Fruit fly (Drosophila melanogaster): ENCODE results near the gene hid.
A peak's percentile ranks its signal among the peaks of the same experiment; 100 is the strongest.

The hid gene

DNA sequence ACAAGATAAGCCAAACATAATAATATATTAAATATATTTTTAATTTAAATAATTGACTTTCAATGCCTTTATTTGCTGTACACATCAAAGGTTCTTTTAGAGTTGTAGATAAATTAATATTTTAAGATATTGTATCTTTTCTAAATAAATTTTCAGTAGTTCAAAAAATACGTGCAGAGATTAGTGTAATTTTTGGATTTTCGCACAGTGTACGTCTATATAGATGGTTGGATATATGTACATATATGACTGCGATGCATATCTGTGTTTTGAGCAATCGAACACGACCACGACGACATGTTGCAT lies 41.9 kb upstream of the hid start (continued):
- TF ChIP-seq hb (GFP tag; IDR thresholded peaks at IDR 0.05; ENCODE audit: partially characterized antibody): no peak
- TF ChIP-seq CG5180 (GFP tag; optimal IDR thresholded peaks at IDR 0.05): peak; percentile 17
- no peak for TF ChIP-seq Max (GFP tag; optimal IDR thresholded peaks at IDR 0.05)
- TF ChIP-seq CG18011 (GFP tag; optimal IDR thresholded peaks at IDR 0.05): no peak
- peak; percentile 12 for TF ChIP-seq unpg (GFP tag; optimal IDR thresholded peaks at IDR 0.05)
- TF ChIP-seq lmd (GFP tag; IDR thresholded peaks at IDR 0.05): no peak
- no peak for TF ChIP-seq CG8765 (GFP tag; IDR thresholded peaks at IDR 0.05)
- TF ChIP-seq CG15696 (tag; optimal IDR thresholded peaks at IDR 0.05): peak; percentile 6
- TF ChIP-seq prd (optimal IDR thresholded peaks at IDR 0.05): no peak
- no peak for TF ChIP-seq prd (GFP tag; IDR thresholded peaks at IDR 0.05)
- no peak for TF ChIP-seq CG4707 (GFP tag; optimal IDR thresholded peaks at IDR 0.05)
- TF ChIP-seq CG4424 (GFP tag; optimal IDR thresholded peaks at IDR 0.05): peak; percentile 2
- no peak for TF ChIP-seq CG2120 (GFP tag; optimal IDR thresholded peaks at IDR 0.05)
- TF ChIP-seq ewg (GFP tag; optimal IDR thresholded peaks at IDR 0.05): no peak
- TF ChIP-seq CG6683 (GFP tag; optimal IDR thresholded peaks at IDR 0.05): no peak
- TF ChIP-seq Deaf1 (tag; optimal IDR thresholded peaks at IDR 0.05): no peak
- TF ChIP-seq CG13624 (GFP tag; optimal IDR thresholded peaks at IDR 0.05): no peak
- TF ChIP-seq CG12236 (GFP tag; optimal IDR thresholded peaks at IDR 0.05): no peak
- no peak for TF ChIP-seq wor (GFP tag; IDR thresholded peaks at IDR 0.05)
- TF ChIP-seq CG3838 (GFP tag; optimal IDR thresholded peaks at IDR 0.05): no peak
- TF ChIP-seq D (optimal IDR thresholded peaks at IDR 0.05): no peak
- peak; percentile 26 for TF ChIP-seq D (GFP tag; optimal IDR thresholded peaks at IDR 0.05)
- no peak for TF ChIP-seq gro (GFP tag; optimal IDR thresholded peaks at IDR 0.05)
- no peak for TF ChIP-seq ftz-f1 (GFP tag; optimal IDR thresholded peaks at IDR 0.05)
- TF ChIP-seq bsh (GFP tag; optimal IDR thresholded peaks at IDR 0.05): peak in 1 of 2 experiments; percentile 78
- no peak for TF ChIP-seq CG15073 (GFP tag; optimal IDR thresholded peaks at IDR 0.05)
- TF ChIP-seq tio (GFP tag; optimal IDR thresholded peaks at IDR 0.05): peak; percentile 12
- TF ChIP-seq sd (tag; optimal IDR thresholded peaks at IDR 0.05): no peak

DNA sequence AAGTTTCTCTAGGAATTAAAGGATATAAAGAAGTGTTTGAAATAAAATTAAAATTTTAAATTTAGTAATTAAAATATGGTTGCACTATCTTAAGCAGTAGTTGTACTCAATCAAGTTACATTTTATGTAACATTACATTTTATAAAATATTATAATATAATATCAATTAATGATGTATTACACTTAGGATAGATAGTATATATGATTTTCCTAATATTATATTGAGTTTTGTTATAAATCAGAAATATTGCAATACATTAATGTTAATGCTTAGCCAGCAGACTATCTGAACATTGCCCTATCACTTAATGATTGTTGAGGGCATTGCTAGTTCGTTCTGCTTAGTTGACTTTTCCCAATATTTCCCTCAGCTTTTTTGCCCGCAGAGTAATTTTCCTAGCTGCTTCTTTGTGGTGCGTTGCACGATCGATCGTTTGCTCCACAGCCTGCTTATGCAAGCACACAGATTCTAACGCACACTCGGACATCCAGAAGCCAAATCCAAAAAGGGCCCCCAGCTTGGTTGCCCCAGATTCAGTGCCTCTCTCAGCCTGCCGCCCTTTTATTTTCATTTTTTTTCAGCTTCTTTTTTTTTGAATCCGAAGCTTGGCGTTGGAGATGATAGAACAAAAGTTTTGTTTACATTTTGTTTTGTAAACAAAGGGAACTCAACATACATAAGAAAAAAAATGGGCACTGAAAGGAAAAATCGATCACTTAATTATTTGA lies 41.4 kb upstream of the hid start:
- no peak for TF ChIP-seq dati (GFP tag; IDR thresholded peaks at IDR 0.05)
- TF ChIP-seq Sox102F (GFP tag; optimal IDR thresholded peaks at IDR 0.05): peak; percentile 25
- no peak for TF ChIP-seq Camta (GFP tag; optimal IDR thresholded peaks at IDR 0.05)
- TF ChIP-seq CG2116 (GFP tag; optimal IDR thresholded peaks at IDR 0.05): no peak
- TF ChIP-seq Ravus (GFP tag; IDR thresholded peaks at IDR 0.05): no peak
- TF ChIP-seq nmo (GFP tag; optimal IDR thresholded peaks at IDR 0.05): peak; percentile 53
- TF ChIP-seq CG2129 (GFP tag; IDR thresholded peaks at IDR 0.05; ENCODE audit: partially characterized antibody): no peak
- TF ChIP-seq mld (GFP tag; IDR thresholded peaks at IDR 0.05; ENCODE audit: partially characterized antibody): no peak
- 0 out of 2 replicates have a peak, but pooled peaks have one; percentile 12 for TF ChIP-seq slbo (GFP tag; IDR thresholded peaks at IDR 0.05)
- peak; percentile 38; the same call in 2 of the 3 replicates for TF ChIP-seq zfh1 (GFP tag; IDR thresholded peaks at IDR 0.05)
- no peak for TF ChIP-seq ab (GFP tag; optimal IDR thresholded peaks at IDR 0.05)
- no peak for TF ChIP-seq Dll (GFP tag; IDR thresholded peaks at IDR 0.05; ENCODE audit: partially characterized antibody)
- peak; percentile 28 for TF ChIP-seq Ssrp (tag; optimal IDR thresholded peaks at IDR 0.05)
- TF ChIP-seq schlank (tag; optimal IDR thresholded peaks at IDR 0.05): no peak
- TF ChIP-seq ems (GFP tag; optimal IDR thresholded peaks at IDR 0.05): no peak
- peak; percentile 26 for TF ChIP-seq phol (tag; optimal IDR thresholded peaks at IDR 0.05)
- TF ChIP-seq Atf3 (GFP tag; optimal IDR thresholded peaks at IDR 0.05): no peak
- TF ChIP-seq gem (tag; optimal IDR thresholded peaks at IDR 0.05): peak; percentile 36
- no peak for TF ChIP-seq CG10366 (GFP tag; IDR thresholded peaks at IDR 0.05)
- TF ChIP-seq Oli (tag; optimal IDR thresholded peaks at IDR 0.05): peak; percentile 15
- TF ChIP-seq CTCF (GFP tag; optimal IDR thresholded peaks at IDR 0.05): no peak
- no peak for TF ChIP-seq fd64A (GFP tag; optimal IDR thresholded peaks at IDR 0.05)
- TF ChIP-seq shn (GFP tag; optimal IDR thresholded peaks at IDR 0.05): no peak
- peak; percentile 42; the same call in 1 of the 2 replicates for TF ChIP-seq chm (GFP tag; IDR thresholded peaks at IDR 0.05)

Measured in whole organism, embryonic.